Worm (Caenorhabditis elegans) whole organism, young adult: ENCODE data around the gene F29G9.1.

Source experiments
- B0261.1 ChIP-seq: sonication (generic microtip); optimal IDR thresholded peaks from 2 replicates; lab custom pipeline; 2016; ENCODE audit warnings: mild to moderate bottlenecking, missing genetic modification characterization, moderate library complexity, missing compliant biosample characterization
- B0336.3 ChIP-seq: fragments of 200-800 bp; sonication (Bioruptor generic); IDR thresholded peaks from 2 replicates; pipeline ENCODE4 v1.3.6; 2022; ENCODE audit warnings: missing genetic modification characterization, missing compliant biosample characterization
- F37B4.10 ChIP-seq: fragments of 200-800 bp; sonication (Bioruptor generic); IDR thresholded peaks from 2 replicates; pipeline ENCODE4 v1.3.6; 2022; ENCODE audit warnings: missing genetic modification characterization, missing compliant biosample characterization
- K11D2.4 ChIP-seq: fragments of 200-800 bp; sonication (Bioruptor generic); IDR thresholded peaks from 2 replicates; pipeline ENCODE4 v1.3.6; 2022; ENCODE audit warnings: missing genetic modification reagents, missing genetic modification characterization, missing compliant biosample characterization
- Y53G8AR.9 ChIP-seq: fragments of 200-800 bp; sonication (Bioruptor generic); conservative IDR thresholded peaks from 2 replicates; pipeline ENCODE4 v1.3.6; 2022; ENCODE audit warnings: missing genetic modification reagents, missing genetic modification characterization, missing compliant biosample characterization
- ceh-100 ChIP-seq: fragments of 200-800 bp; sonication (Bioruptor generic); IDR thresholded peaks from 2 replicates; pipeline ENCODE4 v1.3.6; 2022; ENCODE audit warnings: missing genetic modification reagents, missing genetic modification characterization, missing compliant biosample characterization
- chd-7 ChIP-seq: sonication (generic microtip); optimal IDR thresholded peaks from 2 replicates; lab custom pipeline; 2016; ENCODE audit warnings: mild to moderate bottlenecking, missing genetic modification characterization, moderate library complexity, missing compliant biosample characterization
- dpl-1 ChIP-seq: fragments of 150-350 bp; optimal IDR thresholded peaks from 2 replicates; lab custom pipeline; 2014; ENCODE audit warnings: missing biosample characterization, missing genetic modification reagents, missing genetic modification characterization
- madf-3 ChIP-seq: fragments of 200-800 bp; sonication (Bioruptor generic); IDR thresholded peaks from 2 replicates; pipeline ENCODE4 v1.3.6; 2022; ENCODE audit warnings: missing genetic modification reagents, missing genetic modification characterization, missing compliant biosample characterization
- mxl-1 ChIP-seq: sonication (generic microtip); optimal IDR thresholded peaks from 2 replicates; lab custom pipeline; 2016; ENCODE audit warnings: missing genetic modification characterization, missing compliant biosample characterization
- nfya-1 ChIP-seq: sonication (generic microtip); optimal IDR thresholded peaks from 2 replicates; lab custom pipeline; 2017; ENCODE audit warnings: antibody characterized with exemption, missing compliant biosample characterization, missing genetic modification characterization, borderline replicate concordance; ENCODE audit not compliant: insufficient read depth
- sdz-38 ChIP-seq: sonication (generic microtip); optimal IDR thresholded peaks from 2 replicates; lab custom pipeline; 2016; ENCODE audit warnings: missing genotype, missing genetic modification characterization, missing compliant biosample characterization

DNA sequence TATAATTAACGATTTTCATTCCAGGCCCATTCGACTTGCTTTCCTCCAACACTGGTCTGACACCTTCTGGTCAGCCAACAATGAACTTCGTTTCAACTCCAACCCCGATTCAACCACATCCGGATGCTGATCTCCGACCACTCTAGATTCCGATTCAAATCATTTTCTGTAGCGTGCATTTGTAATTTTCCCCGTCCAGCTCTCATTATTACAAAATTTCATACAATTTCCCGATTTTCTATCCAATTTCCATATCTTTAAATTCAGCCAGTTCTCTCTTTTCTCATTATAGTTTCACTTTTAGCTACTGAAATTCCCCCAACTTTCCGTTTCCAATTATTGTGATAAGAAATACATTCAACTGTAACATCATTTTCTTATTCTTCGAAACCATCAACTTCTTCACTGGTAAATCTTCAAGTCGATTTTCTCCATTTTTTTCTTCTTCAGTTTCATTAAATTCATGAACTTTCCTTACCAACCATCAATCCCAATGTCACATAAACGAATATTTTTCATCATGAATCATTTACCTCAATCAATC, 23.3 kb upstream of the F29G9.1 start:
- no peak for TF ChIP-seq nfya-1 (tag; lab: Kevin White, UChicago)
- TF ChIP-seq F37B4.10: no peak
- TF ChIP-seq madf-3: no peak; the same call in 1 of the 2 replicates
- TF ChIP-seq dpl-1: no peak
- no peak for TF ChIP-seq B0261.1 (tag; lab: Kevin White, UChicago)
- no peak for TF ChIP-seq K11D2.4 (GFP tag; lab: Robert Waterston, UW)
- no peak for TF ChIP-seq sdz-38
- peak; percentile 68 for TF ChIP-seq B0336.3 (GFP tag; lab: Robert Waterston, UW)
- no peak for TF ChIP-seq mxl-1
- TF ChIP-seq Y53G8AR.9 (GFP tag; lab: Robert Waterston, UW): peak; percentile 32; the same call in 1 of the 2 replicates
- no peak for TF ChIP-seq ceh-100 (GFP tag; lab: Robert Waterston, UW)
- no peak for TF ChIP-seq chd-7 (tag; lab: Kevin White, UChicago)
